Fruit fly (Drosophila melanogaster) whole organism, larva: ENCODE measurements around the gene CG13855.

ENCODE experiments used
- noc ChIP-seq: fragments of 200-800 bp; sonication (Bioruptor generic); optimal IDR thresholded peaks from 3 replicates; lab custom pipeline; 2019; ENCODE audit warnings: missing biosample characterization, mild to moderate bottlenecking, missing genetic modification characterization, moderate library complexity

The CG13855 gene

DNA sequence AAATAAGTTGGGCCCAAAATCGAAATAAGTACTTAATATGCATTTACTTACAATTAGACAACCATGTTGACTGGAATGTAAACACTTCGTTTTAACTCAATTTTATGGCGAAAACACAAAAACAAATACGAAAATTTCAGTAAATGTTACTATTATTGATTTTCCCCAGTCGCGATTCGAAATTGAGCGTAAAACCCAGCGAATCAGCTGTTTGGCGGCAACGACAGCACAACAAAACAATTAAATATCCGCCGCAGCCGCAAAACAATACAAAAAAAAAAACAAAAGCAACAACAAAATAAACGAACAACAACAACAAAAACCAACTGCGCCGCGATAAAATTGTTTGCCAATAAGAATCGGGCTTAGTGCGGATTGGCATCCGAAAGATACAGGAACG, 16.1 kb upstream of the CG13855 start, which contains the start of the genes CAH8 and CG7059:
Gene CAH8, minus strand, starts transcription at position 101 of the 400 bp plus-strand sequence.
Gene CG7059, plus strand, starts transcription at position 167 of the 400 bp plus-strand sequence.
- no peak for TF ChIP-seq noc

dm6 chr3R:22390109-22390508, 15.6 kb upstream of the CG13855 start:
- TF ChIP-seq noc = no peak

DNA sequence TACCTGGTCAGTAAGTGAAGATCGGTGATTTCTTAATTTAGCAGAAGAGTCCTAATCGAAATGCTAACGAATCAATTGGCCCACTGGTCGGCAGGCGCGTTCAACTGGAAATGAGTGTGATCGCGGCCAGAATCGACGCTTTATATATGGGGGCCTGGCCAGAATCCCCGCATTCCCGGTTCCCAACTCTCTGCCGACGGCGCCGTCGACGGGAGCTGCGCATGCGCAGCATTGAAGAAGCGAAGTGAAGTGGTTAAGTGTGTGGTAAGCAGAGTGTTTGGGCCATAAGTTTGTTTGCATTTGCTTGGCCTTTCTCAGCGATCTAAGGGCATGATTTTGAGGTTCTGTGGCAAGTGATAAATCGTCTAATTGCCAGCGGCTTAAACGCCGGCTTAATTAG, 11.7 kb upstream of the CG13855 start, which contains the start of gene CG13857:
Gene CG13857, minus strand, starts transcription at position 101 of the 400 bp plus-strand sequence.
- no peak for TF ChIP-seq noc

DNA sequence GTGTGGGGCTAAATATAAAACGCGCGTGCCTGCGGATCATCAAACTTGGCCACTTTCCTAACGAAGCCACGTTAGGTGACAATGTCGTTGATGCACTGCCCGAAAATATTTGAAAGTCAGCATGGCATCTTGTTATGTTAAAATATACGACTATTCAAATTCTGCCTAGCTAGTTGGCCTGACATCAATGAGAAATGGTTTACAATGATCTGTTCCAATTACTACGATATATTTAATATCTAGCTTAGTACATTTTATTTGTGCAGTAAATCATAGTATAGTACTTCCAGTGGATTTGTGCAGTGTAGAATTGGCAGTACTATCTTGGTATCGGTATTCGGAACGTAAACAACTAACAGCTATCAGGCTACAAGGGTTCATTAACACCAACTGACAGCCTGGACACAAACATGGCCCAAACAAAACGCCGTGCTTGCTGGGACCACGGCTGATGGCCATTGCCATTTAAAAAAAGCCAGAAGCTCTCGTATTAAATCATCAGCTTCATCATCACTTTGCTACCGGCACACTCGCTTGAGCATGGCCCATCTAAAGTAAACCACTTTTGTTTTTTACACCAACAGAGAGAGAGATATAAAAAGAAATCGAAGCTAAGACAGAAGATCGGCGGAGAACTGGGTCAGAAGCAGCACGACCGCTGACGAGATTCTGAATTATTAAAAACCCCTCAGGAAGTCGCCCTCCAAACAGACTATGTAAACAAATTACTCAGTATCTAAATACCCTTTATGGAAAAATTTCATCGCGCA, 10.1 kb upstream of the CG13855 start:
- TF ChIP-seq noc = no peak

DNA sequence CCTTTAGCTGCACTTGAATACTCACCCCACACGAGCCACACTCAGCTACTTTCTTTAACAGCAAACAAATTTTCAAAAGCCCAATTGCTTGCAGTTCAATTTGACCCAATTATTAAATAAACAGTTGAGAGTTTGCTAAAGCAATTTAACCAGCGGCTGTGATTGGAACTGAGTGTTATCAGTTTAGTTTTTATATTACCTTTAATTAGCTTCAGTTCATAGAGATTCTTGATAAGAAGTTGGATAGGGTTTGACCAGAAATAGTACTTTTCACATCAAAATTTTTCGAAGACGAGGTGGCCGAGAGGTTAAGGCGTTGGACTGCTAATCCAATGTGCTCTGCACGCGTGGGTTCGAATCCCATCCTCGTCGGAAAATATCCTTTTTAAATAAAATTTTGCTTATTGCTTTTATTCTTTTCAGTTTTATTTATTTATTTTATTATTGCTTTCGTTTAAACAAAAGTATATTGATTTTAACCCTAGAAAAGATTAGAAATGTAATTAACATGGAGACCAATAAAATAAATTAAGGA, 9.4 kb upstream of the CG13855 start:
- peak; percentile 3 for TF ChIP-seq noc

dm6 chr3R:22397068-22397700, 8.6 kb upstream of the CG13855 start:
- no peak for TF ChIP-seq noc

DNA sequence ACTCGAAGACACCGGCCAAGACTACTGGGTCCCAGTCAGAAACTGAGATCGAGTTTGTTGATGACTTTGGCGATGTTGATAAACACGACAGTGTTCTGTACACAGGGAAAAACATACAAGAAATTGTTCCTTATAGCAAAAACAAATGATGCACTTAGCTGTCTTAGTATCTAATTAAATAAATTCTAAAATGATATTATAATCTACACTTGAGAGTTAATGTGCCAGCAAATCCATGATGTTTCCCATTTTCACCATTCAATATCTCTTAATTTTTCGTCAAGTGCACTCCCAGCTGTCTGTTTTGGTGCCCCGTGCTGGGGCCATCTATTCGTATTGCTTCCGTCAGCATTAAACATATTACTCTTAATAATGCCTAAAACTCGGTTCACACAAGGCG, 5.5 kb upstream of the CG13855 start:
- TF ChIP-seq noc = no peak

DNA sequence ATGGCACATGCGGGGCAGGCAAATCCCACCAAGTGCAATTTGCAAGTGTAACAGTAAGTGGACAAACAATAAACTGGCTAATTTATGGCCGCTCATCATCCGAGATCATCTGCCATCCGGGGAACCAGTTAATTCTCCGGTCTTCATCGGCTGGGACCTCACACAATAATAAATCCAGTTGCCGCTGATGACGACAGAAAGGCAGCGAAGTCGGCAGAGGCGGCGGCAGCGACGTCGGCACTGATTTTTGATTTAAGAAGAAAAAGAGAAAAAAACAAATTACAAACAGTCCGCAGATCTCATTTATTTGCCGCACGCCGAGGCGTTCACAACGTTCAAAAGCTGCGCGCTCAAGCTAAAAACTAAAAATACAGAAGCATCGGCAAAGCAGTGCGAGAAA, 3.4 kb upstream of the CG13855 start, which contains the start of gene CG13856:
Gene CG13856, plus strand, starts transcription at position 301 of the 400 bp plus-strand sequence.
- no peak for TF ChIP-seq noc

DNA sequence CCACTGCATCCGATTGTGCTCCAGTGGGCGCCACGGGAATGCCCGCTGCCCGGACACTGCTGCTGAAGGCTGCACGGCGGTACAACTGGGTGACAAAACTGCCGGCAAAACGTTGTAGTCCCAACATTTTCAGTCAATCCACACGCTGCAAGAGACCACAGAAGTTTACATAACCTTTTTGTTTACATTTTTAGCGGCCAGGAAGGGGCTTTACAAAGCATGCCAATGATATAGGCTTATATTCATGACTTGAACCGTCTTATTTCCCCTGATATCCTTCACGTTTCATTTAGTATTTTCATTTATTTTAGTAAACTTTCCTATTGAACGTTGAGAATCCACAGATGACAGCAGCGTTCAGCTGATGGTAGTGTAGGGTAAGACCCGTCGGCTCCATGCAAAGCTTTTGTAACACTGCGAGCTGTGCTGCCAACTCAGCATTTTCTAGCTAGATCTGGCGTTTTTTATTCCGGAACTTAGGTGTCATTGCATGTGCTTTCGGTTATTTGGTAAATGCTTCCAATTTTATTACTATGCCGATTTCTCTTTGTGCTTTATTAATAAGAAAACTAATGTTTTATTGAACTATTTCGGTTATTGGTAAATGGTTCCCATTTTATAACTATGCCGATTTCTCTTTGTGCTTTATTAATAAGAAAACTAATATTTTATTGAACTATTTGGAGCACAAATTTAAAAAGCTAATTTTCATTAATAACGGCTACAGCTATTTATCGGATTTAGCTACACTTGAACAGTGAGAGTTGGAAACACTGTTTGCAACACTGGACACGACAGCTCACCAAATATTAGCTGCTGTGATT, 5.0 kb downstream of the CG13855 start, which contains the start of the genes CG13850 and lqfR:
Gene CG13850, minus strand, starts transcription at position 379 of the 824 bp plus-strand sequence.
Gene lqfR, plus strand, starts transcription at position 765 of the 824 bp plus-strand sequence.
- peak; percentile 66 for TF ChIP-seq noc

DNA sequence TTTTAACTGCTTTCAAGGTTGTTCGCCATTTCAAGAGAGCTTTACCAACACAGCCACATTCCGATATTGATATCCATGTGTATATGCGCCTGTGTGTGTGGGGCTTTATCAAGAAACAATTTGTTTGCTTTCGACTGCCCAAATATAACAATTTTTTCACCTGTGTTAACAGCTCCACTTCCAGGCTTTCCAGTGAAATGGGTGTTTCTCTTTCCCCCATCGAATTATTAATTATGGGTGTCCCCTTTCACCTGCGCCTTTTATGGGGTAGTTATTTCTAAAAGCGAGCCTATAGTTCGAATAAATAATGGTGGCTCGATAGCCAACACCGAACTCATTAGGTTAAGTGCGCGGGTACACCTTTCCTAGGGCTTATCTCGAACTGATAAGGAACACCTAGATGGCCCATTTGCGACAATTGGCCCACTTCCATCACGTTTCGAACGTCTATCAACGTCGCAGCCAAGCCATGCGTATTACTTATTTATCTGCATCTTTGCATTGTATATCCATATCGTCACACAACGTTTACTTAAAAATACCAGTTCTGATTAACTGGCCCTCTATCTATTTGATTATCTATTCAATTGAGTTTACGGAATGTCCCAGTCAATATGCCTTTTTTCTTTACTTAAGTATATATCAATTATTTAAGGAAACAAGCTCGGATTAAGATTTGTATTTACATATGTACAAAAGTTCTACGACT, 6.3 kb downstream of the CG13855 start:
- TF ChIP-seq noc = peak; percentile 30

dm6 chr3R:22420911-22421310, 15.2 kb downstream of the CG13855 start, which contains the start of the genes Nop56 and mats:
Gene Nop56 (minus strand): TSS chr3R:22421068.
Gene mats (plus strand): TSS chr3R:22421161.
- peak; percentile 9 for TF ChIP-seq noc

DNA sequence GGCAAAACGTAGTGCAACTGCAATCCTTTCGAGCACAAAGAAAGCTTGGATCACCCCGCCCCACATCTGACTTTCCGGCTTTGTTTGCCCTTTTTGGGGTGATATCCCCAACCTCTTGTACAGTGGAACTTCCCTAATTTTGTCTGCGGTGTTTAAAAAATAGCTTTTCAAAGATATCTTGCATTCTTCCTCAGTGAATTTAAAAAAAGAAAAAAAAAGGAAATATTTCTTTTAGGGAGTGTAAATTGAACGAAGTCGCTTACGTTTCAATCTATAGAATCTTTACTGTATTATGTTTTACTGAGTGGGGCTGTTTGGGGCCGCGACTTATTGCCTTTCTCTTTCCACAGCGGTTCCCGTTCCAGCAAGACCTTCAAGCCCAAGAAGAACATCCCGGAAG, 15.9 kb downstream of the CG13855 start:
- TF ChIP-seq noc = peak; percentile 78

DNA sequence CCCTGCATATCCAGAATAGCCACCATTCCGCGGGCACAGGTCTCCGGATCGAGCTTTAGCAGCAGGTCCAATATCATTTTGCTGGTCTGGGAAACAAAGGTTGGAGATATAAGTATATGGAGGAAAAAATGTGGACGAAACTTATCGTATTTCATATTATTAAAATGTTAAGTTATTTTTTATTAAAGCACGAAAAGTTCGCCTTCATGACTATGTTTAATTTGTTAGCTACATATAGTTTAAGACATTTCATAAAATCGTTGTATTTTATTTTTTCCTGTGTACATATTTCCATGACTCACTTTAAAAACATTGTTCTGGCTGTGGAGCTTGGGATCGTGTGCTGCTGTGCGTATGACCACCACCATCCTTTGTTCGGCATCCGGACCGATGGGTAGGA, 18.3 kb downstream of the CG13855 start:
- TF ChIP-seq noc = no peak

DNA sequence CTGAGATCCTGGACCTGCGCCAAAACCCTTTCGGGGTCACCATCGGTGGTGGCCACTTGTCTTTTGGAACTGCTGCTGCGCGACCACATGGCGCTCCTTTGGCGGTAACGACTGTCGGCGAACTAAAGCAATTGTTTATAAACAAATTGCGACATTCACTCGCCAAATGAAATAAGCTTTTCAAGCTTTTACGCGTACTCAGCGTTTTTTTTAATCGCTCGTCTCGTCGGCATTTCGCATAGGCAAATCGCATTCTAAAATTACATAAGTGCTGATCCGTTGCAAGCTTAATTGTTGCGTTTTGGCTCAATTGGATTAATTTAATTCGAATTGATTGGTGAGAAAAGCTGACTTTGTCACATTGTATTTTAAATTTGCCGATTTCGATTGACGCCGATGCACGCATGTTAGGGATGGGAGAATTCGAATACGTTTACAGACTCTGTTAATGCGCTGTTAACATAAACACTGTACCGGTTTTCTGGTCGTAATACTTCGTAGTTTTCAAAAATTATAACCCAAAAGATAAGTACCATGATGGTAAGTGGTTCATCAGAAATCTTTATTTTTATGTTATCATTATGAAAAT, 19.0 kb downstream of the CG13855 start, which contains the start of gene pinta:
Gene pinta, minus strand, starts transcription at position 328 of the 589 bp plus-strand sequence.
- no peak for TF ChIP-seq noc

- no peak for TF ChIP-seq noc
These were observed 26.6 kb downstream of the CG13855 start for dm6 chr3R:22432200-22432804.
